Worm (Caenorhabditis elegans): ENCODE results near the gene irld-25.

ce11 chrV:15197955-15198354, 23.5 kb upstream of the irld-25 start, which contains the start of gene srw-1:
- no peak for TF ChIP-seq sox-2 (GFP tag; IDR thresholded peaks at IDR 0.05)
- TF ChIP-seq unc-86 (tag; optimal IDR thresholded peaks at IDR 0.05), result no peak
- TF ChIP-seq nhr-11 (tag; optimal IDR thresholded peaks at IDR 0.05), result no peak
- no peak for TF ChIP-seq hlh-30 (tag; optimal IDR thresholded peaks at IDR 0.05; ENCODE audit: insufficient read depth)
- TF ChIP-seq ama-1 (optimal IDR thresholded peaks at IDR 0.05), result no peak
- no peak for TF ChIP-seq pag-3 (tag; optimal IDR thresholded peaks at IDR 0.05; ENCODE audit: borderline replicate concordance)
- TF ChIP-seq lin-11 (tag; optimal IDR thresholded peaks at IDR 0.05), result no peak
- no peak for TF ChIP-seq fkh-10 (GFP tag; optimal IDR thresholded peaks at IDR 0.05)
- no peak for TF ChIP-seq elt-2 (tag; optimal IDR thresholded peaks at IDR 0.05)
- TF ChIP-seq dmd-4 (tag; optimal IDR thresholded peaks at IDR 0.05; ENCODE audit: borderline replicate concordance), result no peak
